Worm (Caenorhabditis elegans) whole organism, midembryonic: ENCODE results near the gene T28C12.1.

Experiments used
- T22C8.4 ChIP-seq: fragments of 200-800 bp; sonication (Bioruptor generic); IDR thresholded peaks from 2 replicates; pipeline ENCODE4 v1.3.6; 2022; ENCODE audit warnings: missing genetic modification characterization, missing compliant biosample characterization
- flt-1 ChIP-seq: fragments of 200-800 bp; sonication (Bioruptor generic); IDR thresholded peaks from 2 replicates; pipeline ENCODE4 v1.3.6; 2022; ENCODE audit warnings: missing genetic modification characterization, missing compliant biosample characterization
- klf-2 ChIP-seq: fragments of 200-800 bp; sonication (Bioruptor generic); conservative IDR thresholded peaks from 2 replicates; pipeline ENCODE4 v1.3.6; 2022; ENCODE audit warnings: missing genetic modification reagents, missing genetic modification characterization, missing compliant biosample characterization
- med-1 ChIP-seq: sonication (generic microtip); optimal IDR thresholded peaks from 2 replicates; lab custom pipeline; 2017; ENCODE audit warnings: missing genetic modification characterization, mild to moderate bottlenecking, missing compliant biosample characterization, antibody characterized with exemption, missing genetic modification reagents; ENCODE audit not compliant: insufficient read depth
- ref-1 ChIP-seq: fragments of 200-800 bp; sonication (Bioruptor generic); conservative IDR thresholded peaks from 2 replicates; pipeline ENCODE4 v1.3.6; 2022; ENCODE audit warnings: missing genetic modification reagents, missing genetic modification characterization, missing compliant biosample characterization
- ztf-29 ChIP-seq: fragments of 200-800 bp; sonication (Bioruptor generic); IDR thresholded peaks from 2 replicates; pipeline ENCODE4 v1.3.6; 2022; ENCODE audit warnings: missing genetic modification reagents, missing genetic modification characterization, missing compliant biosample characterization

DNA sequence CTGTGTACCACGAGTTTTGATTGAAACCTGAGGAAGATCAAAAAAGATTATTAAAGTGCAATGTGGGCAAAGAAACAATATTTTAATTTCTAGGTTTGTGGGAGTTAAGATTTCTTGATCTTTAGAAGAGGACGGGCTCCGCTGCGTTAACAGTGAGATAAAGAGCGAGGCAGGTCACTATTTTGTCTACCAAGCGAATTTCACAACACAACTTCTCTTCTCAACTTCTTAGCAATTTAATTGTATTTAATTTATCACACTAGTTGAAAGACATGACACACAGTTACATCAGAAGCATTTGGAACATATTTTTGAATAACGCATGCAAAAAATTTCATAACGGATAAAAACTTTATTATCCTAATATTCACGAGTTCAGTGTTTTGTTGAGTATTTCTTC is 5.3 kb upstream of the T28C12.1 start:
- no peak for TF ChIP-seq ref-1 (GFP tag; lab: Robert Waterston, UW)
- TF ChIP-seq ztf-29, result no peak
- no peak for TF ChIP-seq med-1 (GFP tag; lab: Kevin White, UChicago)
- no peak for TF ChIP-seq T22C8.4 (GFP tag; lab: Robert Waterston, UW)
- TF ChIP-seq klf-2 (GFP tag; lab: Robert Waterston, UW), result no peak
- TF ChIP-seq flt-1 (GFP tag; lab: Robert Waterston, UW), result no peak
